Fruit fly (Drosophila melanogaster) whole organism, pupa: ENCODE measurements around the gene Pvf3.

ENCODE experiments used
- CG10348 ChIP-seq: fragments of 200-800 bp; sonication (Bioruptor generic); IDR thresholded peaks from 2 replicates; pipeline ENCODE4 v1.3.6; 2022; ENCODE audit warnings: missing biosample characterization, missing genetic modification characterization
- CG12605 ChIP-seq: fragments of 200-800 bp; sonication (Bioruptor generic); IDR thresholded peaks from 2 replicates; pipeline ENCODE4 v1.3.6; 2022; ENCODE audit warnings: missing biosample characterization, missing genetic modification characterization
- CG13204 ChIP-seq: fragments of 200-800 bp; sonication (Bioruptor generic); optimal IDR thresholded peaks from 2 replicates; lab custom pipeline; 2018; ENCODE audit warnings: missing biosample characterization, mild to moderate bottlenecking, missing genetic modification characterization, moderate library complexity
- CG14655 ChIP-seq: fragments of 200-800 bp; sonication (Bioruptor generic); optimal IDR thresholded peaks from 3 replicates; lab custom pipeline; 2017; ENCODE audit warnings: mild to moderate bottlenecking, missing biosample characterization, missing genetic modification reagents, missing genetic modification characterization
- CG15710 ChIP-seq: fragments of 200-800 bp; sonication (Bioruptor generic); optimal IDR thresholded peaks from 2 replicates; lab custom pipeline; 2018; ENCODE audit warnings: missing biosample characterization, mild to moderate bottlenecking, missing genetic modification characterization, moderate library complexity
- CG17806 ChIP-seq: fragments of 200-800 bp; sonication (Bioruptor generic); optimal IDR thresholded peaks from 2 replicates; lab custom pipeline; 2018; ENCODE audit warnings: missing biosample characterization, mild to moderate bottlenecking, missing genetic modification characterization, moderate library complexity
- CG32121 ChIP-seq: fragments of 200-800 bp; sonication (Bioruptor generic); IDR thresholded peaks from 2 replicates; pipeline ENCODE4 v1.3.6; 2022; ENCODE audit warnings: missing biosample characterization, missing genetic modification characterization
- CG34367 ChIP-seq: fragments of 200-800 bp; sonication (Bioruptor generic); optimal IDR thresholded peaks from 2 replicates; lab custom pipeline; 2018; ENCODE audit warnings: missing biosample characterization, mild to moderate bottlenecking, missing genetic modification characterization
- CG4496 ChIP-seq: fragments of 200-800 bp; sonication (Bioruptor generic); IDR thresholded peaks from 3 replicates; pipeline ENCODE4 v1.3.6; 2022; ENCODE audit warnings: missing biosample characterization, missing genetic modification characterization
- CG8159 ChIP-seq: fragments of 200-800 bp; sonication (Bioruptor generic); optimal IDR thresholded peaks from 3 replicates; lab custom pipeline; 2018; ENCODE audit warnings: missing biosample characterization, mild to moderate bottlenecking, missing genetic modification characterization, moderate library complexity
- CG8301 ChIP-seq: fragments of 200-800 bp; sonication (Bioruptor generic); optimal IDR thresholded peaks from 2 replicates; lab custom pipeline; 2018; ENCODE audit warnings: missing biosample characterization, mild to moderate bottlenecking, missing genetic modification characterization
- CG9948 ChIP-seq: fragments of 200-800 bp; sonication (Bioruptor generic); optimal IDR thresholded peaks from 2 replicates; lab custom pipeline; 2018; ENCODE audit warnings: missing biosample characterization, mild to moderate bottlenecking, missing genetic modification characterization, moderate library complexity
- D1 ChIP-seq: fragments of 200-800 bp; sonication (Bioruptor generic); optimal IDR thresholded peaks from 2 replicates; lab custom pipeline; 2018; ENCODE audit warnings: missing biosample characterization, mild to moderate bottlenecking, missing genetic modification characterization, moderate library complexity
- EcR ChIP-seq: fragments of 200-800 bp; sonication (Bioruptor generic); optimal IDR thresholded peaks from 3 replicates; lab custom pipeline; 2019; ENCODE audit warnings: missing biosample characterization, missing genetic modification characterization, mild to moderate bottlenecking, moderate library complexity, missing genetic modification reagents
- Ets98B ChIP-seq: fragments of 200-800 bp; sonication (Bioruptor generic); IDR thresholded peaks from 2 replicates; pipeline ENCODE4 v1.3.6; 2022; ENCODE audit warnings: missing biosample characterization, missing genetic modification characterization
- Pif1A ChIP-seq: fragments of 200-800 bp; sonication (Bioruptor generic); optimal IDR thresholded peaks from 3 replicates; lab custom pipeline; 2016; ENCODE audit warnings: missing biosample characterization, missing genetic modification characterization
- Pif1B ChIP-seq: fragments of 200-800 bp; sonication (Bioruptor generic); optimal IDR thresholded peaks from 3 replicates; lab custom pipeline; 2016; ENCODE audit warnings: missing biosample characterization, missing genetic modification characterization
- Snoo ChIP-seq: fragments of 200-800 bp; sonication (Bioruptor generic); optimal IDR thresholded peaks from 3 replicates; lab custom pipeline; 2017; ENCODE audit warnings: missing biosample characterization, mild to moderate bottlenecking, missing genetic modification characterization, inconsistent platforms
- fd96Ca ChIP-seq: fragments of 200-800 bp; sonication (Bioruptor generic); IDR thresholded peaks from 3 replicates; pipeline ENCODE4 v1.3.6; 2022; ENCODE audit warnings: missing biosample characterization, missing genetic modification characterization
- gl ChIP-seq: fragments of 200-800 bp; sonication (Bioruptor generic); optimal IDR thresholded peaks from 2 replicates; lab custom pipeline; 2018; ENCODE audit warnings: missing biosample characterization, mild to moderate bottlenecking, missing genetic modification characterization
- rn ChIP-seq: fragments of 200-800 bp; sonication (Bioruptor generic); IDR thresholded peaks from 2 replicates; pipeline ENCODE4 v1.3.6; 2022; ENCODE audit warnings: missing biosample characterization, missing genetic modification characterization

The Pvf3 gene

dm6 chr2L:7144061-7144460 is 13.4 kb downstream of the Pvf3 start:
- TF ChIP-seq CG14655 (GFP tag; lab: Kevin White, UChicago) (peak; percentile 57), EcR (GFP tag; lab: Kevin White, UChicago) (no peak), CG12605 (GFP tag; lab: Robert Waterston, UW) (no peak; the same call in 1 of the 2 replicates), CG8301 (tag; lab: Kevin White, UChicago) (peak; percentile 48), CG15710 (tag; lab: Kevin White, UChicago) (peak; percentile 68), CG10348 (GFP tag; lab: Robert Waterston, UW) (no peak), CG9948 (tag; lab: Kevin White, UChicago) (peak; percentile 51), gl (tag; lab: Kevin White, UChicago) (peak; percentile 24), CG32121 (0 out of 2 replicates have a peak, but pooled peaks have one; percentile 47), CG17806 (peak; percentile 53), Ets98B (GFP tag; lab: Robert Waterston, UW) (peak; percentile 34; the same call in 1 of the 2 replicates), rn (GFP tag; lab: Robert Waterston, UW) (no peak), Pif1B (GFP tag; lab: Kevin White, UChicago) (peak; percentile 38), Pif1A (GFP tag; lab: Kevin White, UChicago) (peak; percentile 62), fd96Ca (GFP tag; lab: Robert Waterston, UW) (peak; percentile 42; the same call in 1 of the 3 replicates), CG8159 (tag; lab: Kevin White, UChicago) (peak; percentile 73), CG34367 (peak; percentile 52), CG4496 (GFP tag; lab: Robert Waterston, UW) (peak; percentile 87), CG13204 (GFP tag; lab: Kevin White, UChicago) (peak; percentile 35), Snoo (tag; lab: Kevin White, UChicago) (peak; percentile 69), D1 (tag; lab: Kevin White, UChicago) (no peak)

dm6 chr2L:7140089-7140488 is 17.4 kb downstream of the Pvf3 start:
- no peak for TF ChIP-seq fd96Ca (GFP tag; lab: Robert Waterston, UW)
- no peak for TF ChIP-seq CG15710 (tag; lab: Kevin White, UChicago)
- TF ChIP-seq Ets98B (GFP tag; lab: Robert Waterston, UW), result no peak
- TF ChIP-seq Pif1A (GFP tag; lab: Kevin White, UChicago), result no peak
- no peak for TF ChIP-seq CG12605 (GFP tag; lab: Robert Waterston, UW)
- no peak for TF ChIP-seq CG10348 (GFP tag; lab: Robert Waterston, UW)

- no peak for TF ChIP-seq CG12605 (GFP tag; lab: Robert Waterston, UW)
- TF ChIP-seq CG14655 (GFP tag; lab: Kevin White, UChicago), result no peak
Observed at dm6 chr2L:7138516-7139061, 18.9 kb downstream of the Pvf3 start.

dm6 chr2L:7136667-7137066 is 20.8 kb downstream of the Pvf3 start:
- TF ChIP-seq CG13204 (GFP tag; lab: Kevin White, UChicago) (no peak), Pif1B (GFP tag; lab: Kevin White, UChicago) (no peak), Snoo (tag; lab: Kevin White, UChicago) (no peak), D1 (tag; lab: Kevin White, UChicago) (no peak), CG8159 (tag; lab: Kevin White, UChicago) (no peak), CG4496 (GFP tag; lab: Robert Waterston, UW) (no peak), fd96Ca (GFP tag; lab: Robert Waterston, UW) (no peak), gl (tag; lab: Kevin White, UChicago) (no peak), CG10348 (GFP tag; lab: Robert Waterston, UW) (no peak), rn (GFP tag; lab: Robert Waterston, UW) (no peak), CG12605 (GFP tag; lab: Robert Waterston, UW) (no peak), CG34367 (no peak), Ets98B (GFP tag; lab: Robert Waterston, UW) (no peak), CG8301 (tag; lab: Kevin White, UChicago) (no peak), CG9948 (tag; lab: Kevin White, UChicago) (no peak), CG17806 (no peak), Pif1A (GFP tag; lab: Kevin White, UChicago) (no peak), CG14655 (GFP tag; lab: Kevin White, UChicago) (no peak), CG15710 (tag; lab: Kevin White, UChicago) (no peak)

- TF ChIP-seq Pif1B (GFP tag; lab: Kevin White, UChicago) (no peak), gl (tag; lab: Kevin White, UChicago) (no peak), CG13204 (GFP tag; lab: Kevin White, UChicago) (peak; percentile 17), rn (GFP tag; lab: Robert Waterston, UW) (peak; percentile 32), Ets98B (GFP tag; lab: Robert Waterston, UW) (peak; percentile 77), CG34367 (peak; percentile 44), CG8301 (tag; lab: Kevin White, UChicago) (peak; percentile 69), D1 (tag; lab: Kevin White, UChicago) (peak; percentile 2), CG32121 (peak; percentile 57), CG12605 (GFP tag; lab: Robert Waterston, UW) (peak; percentile 64), CG15710 (tag; lab: Kevin White, UChicago) (peak; percentile 65), CG17806 (peak; percentile 61), EcR (GFP tag; lab: Kevin White, UChicago) (no peak), CG14655 (GFP tag; lab: Kevin White, UChicago) (peak; percentile 83), CG8159 (tag; lab: Kevin White, UChicago) (peak; percentile 51), Snoo (tag; lab: Kevin White, UChicago) (no peak), fd96Ca (GFP tag; lab: Robert Waterston, UW) (peak; percentile 80), CG10348 (GFP tag; lab: Robert Waterston, UW) (no peak), CG9948 (tag; lab: Kevin White, UChicago) (peak; percentile 71), Pif1A (GFP tag; lab: Kevin White, UChicago) (peak; percentile 65), CG4496 (GFP tag; lab: Robert Waterston, UW) (peak; percentile 75; the same call in 2 of the 3 replicates)
Observed at dm6 chr2L:7135069-7135468, 22.4 kb downstream of the Pvf3 start.
